Worm (Caenorhabditis elegans) whole organism, L1 larva: ENCODE results near the gene ced-13.

Source experiments
- dpl-1 ChIP-seq, 3 experiments: fragments of 150-350 bp in 2 of 3; sonication (generic microtip) in 1 of 3; optimal IDR thresholded peaks; 2 replicates each; lab custom pipeline; 2014 to 2017; ENCODE audit warnings: missing biosample characterization in 3 of 3, missing genetic modification characterization in 3 of 3, missing genetic modification reagents in 3 of 3
- lsy-2 ChIP-seq, 2 experiments: fragments of 150-350 bp; optimal IDR thresholded peaks; 2 replicates each; lab custom pipeline; 2014; ENCODE audit warnings: missing biosample characterization in 2 of 2, missing genetic modification characterization in 2 of 2
- unc-62 ChIP-seq: fragments of 150-350 bp; optimal IDR thresholded peaks from 2 replicates; lab custom pipeline; 2014; ENCODE audit warnings: missing biosample characterization, missing genetic modification reagents, missing genetic modification characterization

DNA sequence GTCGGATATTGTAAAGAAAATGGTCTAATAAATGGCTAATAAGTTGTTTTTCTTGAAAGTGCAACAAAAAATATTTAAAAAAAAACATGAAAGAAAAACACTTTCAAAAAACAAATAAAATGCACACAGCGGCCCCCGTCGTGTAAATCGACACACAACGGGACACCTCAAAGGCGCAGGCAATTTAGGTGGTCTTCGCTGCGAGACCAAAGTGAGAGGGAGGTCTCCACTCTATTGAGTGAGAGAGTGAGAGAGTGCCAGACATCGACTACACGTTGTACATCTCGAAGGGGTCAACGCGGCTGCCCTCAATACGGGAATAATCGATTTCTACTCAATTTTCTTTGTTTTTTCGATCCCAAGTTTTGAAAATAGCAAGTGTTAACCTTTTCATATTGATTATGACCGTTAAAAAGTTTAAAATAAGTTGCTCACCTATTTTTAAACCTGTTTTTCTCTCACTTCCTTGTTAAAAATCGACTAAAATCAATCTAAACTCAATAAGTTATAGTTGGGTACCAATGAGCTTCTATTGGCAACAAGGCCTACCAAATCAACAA, 12.6 kb downstream of the ced-13 start, which contains the start of gene sec-16A.2:
- peak; percentile 57 to 80 for TF ChIP-seq lsy-2 (tag; optimal IDR thresholded peaks at IDR 0.05; lab: Kevin White, UChicago)
- TF ChIP-seq dpl-1 (GFP tag; optimal IDR thresholded peaks at IDR 0.05; lab: Kevin White, UChicago): peak in 2 of 3 experiments; percentile 48 to 51
- TF ChIP-seq unc-62 (GFP tag; lab: Kevin White, UChicago): no peak
